Fruit fly (Drosophila melanogaster): ENCODE results near the gene Ubx.

Gene Ubx

dm6 chr3R:16608920-16609319 lies 125.3 kb downstream of the Ubx start, which contains the start of gene NPF:
Gene NPF (plus strand): TSS chr3R:16609220.
- TF ChIP-seq Myc (optimal IDR thresholded peaks at IDR 0.05) (no peak), h (optimal IDR thresholded peaks at IDR 0.05) (no peak), ttk (optimal IDR thresholded peaks at IDR 0.05) (no peak), Sin3A (optimal IDR thresholded peaks at IDR 0.05) (no peak)

Measured in Kc167 (cell line).